Worm (Caenorhabditis elegans): ENCODE data around the gene stg-2.

DNA sequence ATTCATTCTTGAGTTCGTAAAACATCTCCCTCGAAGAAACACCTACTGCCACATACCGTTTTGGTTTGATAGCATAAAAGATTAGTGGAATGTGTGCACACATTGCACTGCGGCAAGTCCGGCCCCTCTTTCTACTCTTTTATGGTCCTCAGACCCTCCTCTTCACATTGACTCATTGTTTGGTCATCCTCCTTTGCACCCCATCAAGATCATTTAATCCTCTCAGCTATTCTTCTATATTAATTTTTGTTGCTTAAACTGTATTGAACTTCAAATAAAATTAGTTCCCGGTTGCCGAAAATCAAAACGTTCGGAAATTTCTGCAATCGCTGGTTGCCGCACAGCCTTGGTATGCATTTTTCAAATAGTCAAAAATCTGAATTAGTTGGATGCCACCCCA is 16.6 kb upstream of the stg-2 start, which contains the start of gene rig-1:
- TF ChIP-seq elt-2 (tag; optimal IDR thresholded peaks at IDR 0.05) = no peak
- no peak for TF ChIP-seq unc-62 (GFP tag; optimal IDR thresholded peaks at IDR 0.05)
- no peak for TF ChIP-seq lin-39 (tag; optimal IDR thresholded peaks at IDR 0.05)
- no peak for TF ChIP-seq ceh-9 (tag; optimal IDR thresholded peaks at IDR 0.05)
- TF ChIP-seq fos-1 (tag; optimal IDR thresholded peaks at IDR 0.05) = no peak
- TF ChIP-seq elt-3 (tag; optimal IDR thresholded peaks at IDR 0.05) = no peak

All from whole organism, L3 larva.